Worm (Caenorhabditis elegans) whole organism, L1 larva: Measurements from ENCODE around the gene nas-21.

Source experiments
- C16A3.4 ChIP-seq: fragments of 150-350 bp; optimal IDR thresholded peaks from 2 replicates; lab custom pipeline; 2014; ENCODE audit warnings: missing biosample characterization, missing genetic modification characterization
- aly-2 ChIP-seq: fragments of 150-350 bp; optimal IDR thresholded peaks from 2 replicates; lab custom pipeline; 2014; ENCODE audit warnings: missing biosample characterization, missing genetic modification characterization
- ceh-90 ChIP-seq: sonication (generic microtip); optimal IDR thresholded peaks from 2 replicates; lab custom pipeline; 2016; ENCODE audit warnings: missing genetic modification characterization, missing compliant biosample characterization
- ces-1 ChIP-seq: fragments of 150-350 bp; optimal IDR thresholded peaks from 2 replicates; lab custom pipeline; 2014; ENCODE audit warnings: missing biosample characterization, missing genetic modification reagents, missing genetic modification characterization
- dpl-1 ChIP-seq, 3 experiments: fragments of 150-350 bp in 2 of 3; sonication (generic microtip) in 1 of 3; optimal IDR thresholded peaks; 2 replicates each; lab custom pipeline; 2014 to 2017; ENCODE audit warnings: missing biosample characterization in 3 of 3, missing genetic modification characterization in 3 of 3, missing genetic modification reagents in 3 of 3
- dsc-1 ChIP-seq: sonication (generic microtip); optimal IDR thresholded peaks from 2 replicates; lab custom pipeline; 2016; ENCODE audit warnings: mild to moderate bottlenecking, missing genetic modification characterization, missing compliant biosample characterization
- efl-1 ChIP-seq, 4 experiments: fragments of 150-350 bp; optimal IDR thresholded peaks in 3 of 4; peaks in 1 of 4; 1 replicate in 1 of 4; 2 replicates in 3 of 4; lab custom pipeline; 2014; ENCODE audit warnings: missing biosample characterization in 2 of 4, missing genetic modification characterization in 2 of 4, missing genetic modification reagents in 2 of 4
- efl-3 ChIP-seq: fragments of 200-800 bp; sonication (Bioruptor generic); optimal IDR thresholded peaks from 2 replicates; lab custom pipeline; 2018; ENCODE audit warnings: mild to moderate bottlenecking, missing genetic modification characterization, missing compliant biosample characterization
- egl-27 ChIP-seq, 2 experiments: fragments of 150-350 bp in 1 of 2; sonication (generic microtip); optimal IDR thresholded peaks; 3 replicates each; lab custom pipeline; 2017 to 2018; ENCODE audit warnings: missing biosample characterization in 2 of 2, missing genetic modification characterization in 2 of 2, missing genetic modification reagents in 2 of 2
- elt-2 ChIP-seq: sonication (generic microtip); optimal IDR thresholded peaks from 2 replicates; lab custom pipeline; 2016; ENCODE audit warnings: missing genetic modification characterization, mild to moderate bottlenecking, inconsistent platforms, missing compliant biosample characterization, missing genetic modification reagents
- elt-3 ChIP-seq, 6 experiments: fragments of 150-350 bp in 1 of 6; sonication (generic microtip); optimal IDR thresholded peaks; 2 replicates each; lab custom pipeline; 2017 to 2018; ENCODE audit warnings: missing biosample characterization in 6 of 6, missing genetic modification characterization in 6 of 6, inconsistent platforms in 1 of 6
- ets-5 ChIP-seq: fragments of 200-800 bp; sonication (Bioruptor generic); IDR thresholded peaks from 2 replicates; pipeline ENCODE4 v1.3.6; 2022; ENCODE audit warnings: missing genetic modification characterization, missing compliant biosample characterization
- fkh-4 ChIP-seq: sonication (generic microtip); optimal IDR thresholded peaks from 2 replicates; lab custom pipeline; 2016; ENCODE audit warnings: missing compliant biosample characterization, missing genetic modification characterization, borderline replicate concordance
- fos-1 ChIP-seq: fragments of 150-350 bp; optimal IDR thresholded peaks from 2 replicates; lab custom pipeline; 2014; ENCODE audit warnings: missing biosample characterization, missing genetic modification characterization
- grh-1 ChIP-seq: fragments of 200-800 bp; sonication (Bioruptor generic); IDR thresholded peaks from 2 replicates; pipeline ENCODE4 v1.3.6; 2022; ENCODE audit warnings: missing genetic modification reagents, missing genetic modification characterization, missing compliant biosample characterization
- hlh-17 ChIP-seq: fragments of 200-800 bp; sonication (Bioruptor generic); optimal IDR thresholded peaks from 2 replicates; lab custom pipeline; 2018; ENCODE audit warnings: missing genetic modification characterization, mild to moderate bottlenecking, missing compliant biosample characterization, moderate library complexity, borderline replicate concordance
- hlh-4 ChIP-seq: sonication (generic microtip); optimal IDR thresholded peaks from 2 replicates; lab custom pipeline; 2016; ENCODE audit warnings: mild to moderate bottlenecking, missing genetic modification characterization, missing compliant biosample characterization
- irx-1 ChIP-seq: sonication (generic microtip); optimal IDR thresholded peaks from 2 replicates; lab custom pipeline; 2016; ENCODE audit warnings: missing genetic modification characterization, missing compliant biosample characterization
- isw-1 ChIP-seq: fragments of 200-800 bp; sonication (Bioruptor generic); IDR thresholded peaks from 2 replicates; pipeline ENCODE4 v1.3.6; 2022; ENCODE audit warnings: missing genetic modification characterization, missing compliant biosample characterization
- jun-1 ChIP-seq: fragments of 150-350 bp; optimal IDR thresholded peaks from 2 replicates; lab custom pipeline; 2014; ENCODE audit warnings: missing biosample characterization, missing genetic modification reagents, missing genetic modification characterization
- lin-14 ChIP-seq: fragments of 200-800 bp; sonication (Bioruptor generic); optimal IDR thresholded peaks from 2 replicates; lab custom pipeline; 2018; ENCODE audit warnings: mild to moderate bottlenecking, missing genetic modification characterization, moderate library complexity, missing compliant biosample characterization
- lin-15B ChIP-seq: fragments of 150-350 bp; sonication (generic microtip); optimal IDR thresholded peaks from 3 replicates; lab custom pipeline; 2014; ENCODE audit warnings: missing biosample characterization, missing genetic modification characterization
- lir-3 ChIP-seq: sonication (generic microtip); optimal IDR thresholded peaks from 2 replicates; lab custom pipeline; 2016; ENCODE audit warnings: mild to moderate bottlenecking, missing genetic modification characterization, moderate library complexity, missing compliant biosample characterization; ENCODE audit not compliant: poor library complexity
- lsy-2 ChIP-seq, 2 experiments: fragments of 150-350 bp; optimal IDR thresholded peaks; 2 replicates each; lab custom pipeline; 2014; ENCODE audit warnings: missing biosample characterization in 2 of 2, missing genetic modification characterization in 2 of 2
- mdl-1 ChIP-seq, 2 experiments: fragments of 150-350 bp; optimal IDR thresholded peaks; 2 replicates each; lab custom pipeline; 2014 to 2017; ENCODE audit warnings: missing biosample characterization in 2 of 2, missing genetic modification characterization in 2 of 2, inconsistent platforms in 1 of 2
- mep-1 ChIP-seq: fragments of 150-350 bp; optimal IDR thresholded peaks from 2 replicates; lab custom pipeline; 2014; ENCODE audit warnings: missing biosample characterization, missing genetic modification characterization
- nhr-11 ChIP-seq: fragments of 150-350 bp; optimal IDR thresholded peaks from 2 replicates; lab custom pipeline; 2014; ENCODE audit warnings: missing biosample characterization, missing genetic modification characterization
- nhr-19 ChIP-seq: fragments of 200-800 bp; sonication (Bioruptor generic); conservative IDR thresholded peaks from 2 replicates; pipeline ENCODE4 v1.3.6; 2022; ENCODE audit warnings: missing genetic modification characterization, missing compliant biosample characterization
- nhr-237 ChIP-seq: fragments of 150-350 bp; optimal IDR thresholded peaks from 2 replicates; lab custom pipeline; 2014; ENCODE audit warnings: missing biosample characterization, missing genetic modification characterization
- nhr-47 ChIP-seq: sonication (generic microtip); optimal IDR thresholded peaks from 2 replicates; lab custom pipeline; 2016; ENCODE audit warnings: mild to moderate bottlenecking, missing genetic modification characterization, moderate library complexity, missing compliant biosample characterization
- nhr-71 ChIP-seq: sonication (generic microtip); optimal IDR thresholded peaks from 2 replicates; lab custom pipeline; 2016; ENCODE audit warnings: mild to moderate bottlenecking, missing genetic modification characterization, moderate library complexity, missing compliant biosample characterization
- nhr-85 ChIP-seq: sonication (generic microtip); peaks from one replicate; lab custom pipeline; 2016; ENCODE audit warnings: missing genetic modification characterization, inconsistent platforms, missing compliant biosample characterization
- pax-3 ChIP-seq: fragments of 200-800 bp; sonication (Bioruptor generic); optimal IDR thresholded peaks from 2 replicates; lab custom pipeline; 2018; ENCODE audit warnings: mild to moderate bottlenecking, missing genetic modification characterization, moderate library complexity, missing compliant biosample characterization
- rnt-1 ChIP-seq: sonication (generic microtip); optimal IDR thresholded peaks from 2 replicates; lab custom pipeline; 2016; ENCODE audit warnings: mild to moderate bottlenecking, missing genetic modification characterization, moderate library complexity, missing compliant biosample characterization
- skn-1 ChIP-seq: fragments of 150-350 bp; optimal IDR thresholded peaks from 2 replicates; lab custom pipeline; 2014; ENCODE audit warnings: missing biosample characterization, missing genetic modification characterization
- snpc-4 ChIP-seq: fragments of 150-350 bp; optimal IDR thresholded peaks from 2 replicates; lab custom pipeline; 2014; ENCODE audit warnings: missing biosample characterization, missing genetic modification characterization
- sptf-1 ChIP-seq: fragments of 150-350 bp; optimal IDR thresholded peaks from 2 replicates; lab custom pipeline; 2014; ENCODE audit warnings: missing biosample characterization, missing genetic modification characterization
- swsn-7 ChIP-seq: sonication (generic microtip); optimal IDR thresholded peaks from 2 replicates; lab custom pipeline; 2016; ENCODE audit warnings: missing genetic modification characterization, missing compliant biosample characterization
- tbx-2 ChIP-seq: sonication (generic microtip); optimal IDR thresholded peaks from 2 replicates; lab custom pipeline; 2016; ENCODE audit warnings: missing genetic modification characterization, missing compliant biosample characterization
- tlp-1 ChIP-seq: fragments of 150-350 bp; optimal IDR thresholded peaks from 2 replicates; lab custom pipeline; 2014; ENCODE audit warnings: missing biosample characterization, missing genetic modification characterization
- unc-130 ChIP-seq: fragments of 150-350 bp; optimal IDR thresholded peaks from 2 replicates; lab custom pipeline; 2017; ENCODE audit warnings: missing biosample characterization, missing genetic modification characterization, inconsistent platforms
- unc-86 ChIP-seq: sonication (generic microtip); optimal IDR thresholded peaks from 2 replicates; lab custom pipeline; 2016; ENCODE audit warnings: missing genetic modification characterization, missing compliant biosample characterization
- zag-1 ChIP-seq: fragments of 150-350 bp; optimal IDR thresholded peaks from 2 replicates; lab custom pipeline; 2014; ENCODE audit warnings: missing biosample characterization, missing genetic modification characterization
- ztf-4 ChIP-seq: fragments of 150-350 bp; optimal IDR thresholded peaks from 2 replicates; lab custom pipeline; 2014; ENCODE audit warnings: missing biosample characterization, missing genetic modification characterization

Gene nas-21

DNA sequence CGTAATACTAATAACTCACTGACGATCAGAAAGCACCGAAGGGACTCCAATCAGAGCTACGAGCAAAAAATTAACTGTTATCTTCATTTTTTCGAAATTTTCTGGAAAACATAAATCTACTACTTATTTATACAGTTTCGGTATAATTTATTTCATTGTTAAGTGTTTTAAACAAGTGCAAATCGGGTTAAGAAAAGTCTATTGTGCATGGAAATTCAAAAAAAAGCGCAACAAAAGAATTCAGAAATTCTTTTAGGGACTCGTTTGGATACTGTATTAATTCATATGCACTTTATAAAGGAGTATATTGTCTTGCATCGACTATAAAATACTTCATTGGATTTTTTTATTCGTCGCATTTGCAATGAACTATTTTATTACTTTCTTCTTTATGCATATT is at the start of gene nas-21, which contains the start of gene nas-20:
Gene nas-21 (plus strand): TSS at position 356 of the 400 bp plus-strand sequence.
Gene nas-20 (minus strand): TSS at position 101 of the 400 bp plus-strand sequence.
- TF ChIP-seq isw-1, result no peak
- TF ChIP-seq ceh-90, result no peak
- TF ChIP-seq nhr-11 (tag; lab: Kevin White, UChicago), result no peak

DNA sequence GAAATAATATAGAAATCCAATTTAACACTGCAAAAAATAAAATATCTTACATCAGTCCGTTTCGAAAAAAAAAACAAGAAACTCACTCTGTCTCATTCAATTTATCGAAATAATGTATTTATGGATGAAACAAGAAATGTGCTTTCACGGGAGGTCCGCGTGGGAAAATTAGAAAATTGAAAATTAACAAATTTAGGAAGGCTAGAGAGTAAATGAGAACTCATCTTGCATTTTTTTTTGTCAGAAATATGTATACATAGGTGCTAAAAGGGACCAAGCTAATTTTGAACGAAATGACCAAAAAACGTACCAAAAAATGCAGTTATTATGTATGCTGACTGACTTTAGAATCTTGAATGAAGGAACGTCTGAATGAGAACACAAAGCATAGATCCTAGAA is 47.8 kb upstream of the nas-21 start, which contains the start of gene T26H10.2:
Gene T26H10.2 (minus strand): TSS at position 101 of the 400 bp plus-strand sequence.
- TF ChIP-seq snpc-4 (tag; lab: Kevin White, UChicago), result no peak
- TF ChIP-seq lin-15B (tag; lab: Kevin White, UChicago), result no peak
- TF ChIP-seq hlh-17 (GFP tag; lab: Kevin White, UChicago), result no peak
- no peak for TF ChIP-seq elt-2 (tag; lab: Kevin White, UChicago)
- TF ChIP-seq ztf-4 (tag; lab: Kevin White, UChicago), result no peak
- no peak for TF ChIP-seq skn-1 (tag; lab: Kevin White, UChicago)
- no peak for TF ChIP-seq pax-3 (tag; lab: Kevin White, UChicago)
- no peak for TF ChIP-seq nhr-71
- no peak for TF ChIP-seq rnt-1 (tag; lab: Kevin White, UChicago)
- TF ChIP-seq mdl-1 (tag; optimal IDR thresholded peaks at IDR 0.05; lab: Kevin White, UChicago), result no peak

- no peak for TF ChIP-seq jun-1 (tag; lab: Kevin White, UChicago)
- no peak for TF ChIP-seq fkh-4 (tag; lab: Kevin White, UChicago)
- TF ChIP-seq egl-27 (tag; optimal IDR thresholded peaks at IDR 0.05; lab: Kevin White, UChicago), result no peak
- no peak for TF ChIP-seq tlp-1 (tag; lab: Kevin White, UChicago)
- TF ChIP-seq efl-3 (GFP tag; lab: Kevin White, UChicago), result no peak
- TF ChIP-seq nhr-71, result peak; percentile 42
- no peak for TF ChIP-seq mep-1 (tag; lab: Kevin White, UChicago)
- TF ChIP-seq lin-14 (GFP tag; lab: Kevin White, UChicago), result peak; percentile 78
- no peak for TF ChIP-seq C16A3.4 (tag; lab: Kevin White, UChicago)
- TF ChIP-seq nhr-19 (GFP tag; lab: Robert Waterston, UW), result no peak
- TF ChIP-seq ceh-90, result no peak
- TF ChIP-seq elt-3 (tag; optimal IDR thresholded peaks at IDR 0.05; lab: Kevin White, UChicago), result no peak
- TF ChIP-seq isw-1, result no peak
- TF ChIP-seq efl-1 (optimal IDR thresholded peaks at IDR 0.05; lab: Kevin White, UChicago), result no peak
- TF ChIP-seq efl-1 (GFP tag; optimal IDR thresholded peaks at IDR 0.05 in 1 of 2; lab: Kevin White, UChicago), result no peak
- TF ChIP-seq nhr-11 (tag; lab: Kevin White, UChicago), result no peak
- TF ChIP-seq tbx-2 (tag; lab: Kevin White, UChicago), result peak; percentile 74
- no peak for TF ChIP-seq fos-1 (tag; lab: Kevin White, UChicago)
- TF ChIP-seq swsn-7 (tag; lab: Kevin White, UChicago), result no peak
- no peak for TF ChIP-seq irx-1 (tag; lab: Kevin White, UChicago)
- TF ChIP-seq mdl-1 (tag; optimal IDR thresholded peaks at IDR 0.05; lab: Kevin White, UChicago), result no peak
- TF ChIP-seq unc-86, result peak; percentile 22
- TF ChIP-seq unc-130 (tag; lab: Kevin White, UChicago), result no peak
- peak; percentile 19 for TF ChIP-seq nhr-47
- no peak for TF ChIP-seq sptf-1 (tag; lab: Kevin White, UChicago)
- TF ChIP-seq dsc-1, result peak; percentile 81
- peak; percentile 53 for TF ChIP-seq ces-1 (GFP tag; lab: Kevin White, UChicago)
- no peak for TF ChIP-seq nhr-237 (tag; lab: Kevin White, UChicago)
- peak; percentile 11 for TF ChIP-seq zag-1 (tag; lab: Kevin White, UChicago)
- no peak for TF ChIP-seq pax-3 (tag; lab: Kevin White, UChicago)
- TF ChIP-seq lir-3 (tag; lab: Kevin White, UChicago), result no peak
- no peak for TF ChIP-seq ets-5 (GFP tag; lab: Robert Waterston, UW)
- TF ChIP-seq hlh-4 (tag; lab: Kevin White, UChicago), result no peak
- no peak for TF ChIP-seq nhr-85 (tag; lab: Kevin White, UChicago)
- TF ChIP-seq dpl-1 (GFP tag; optimal IDR thresholded peaks at IDR 0.05; lab: Kevin White, UChicago), result no peak
- no peak for TF ChIP-seq grh-1 (GFP tag; lab: Robert Waterston, UW)
- no peak for TF ChIP-seq lsy-2 (tag; optimal IDR thresholded peaks at IDR 0.05; lab: Kevin White, UChicago)
- no peak for TF ChIP-seq lin-15B (tag; lab: Kevin White, UChicago)
- no peak for TF ChIP-seq aly-2 (tag; lab: Kevin White, UChicago)
These were observed 43.6 kb upstream of the nas-21 start for ce11 chrV:11428728-11429127.
